Worm (Caenorhabditis elegans) whole organism, L4 larva: ENCODE measurements around the gene T19C3.2.

ENCODE experiments used
- D1046.2 ChIP-seq: fragments of 200-800 bp; sonication (Bioruptor generic); IDR thresholded peaks from 2 replicates; pipeline ENCODE4 v1.3.6; 2022; ENCODE audit warnings: missing genetic modification characterization, missing compliant biosample characterization
- F26F4.8 ChIP-seq: fragments of 200-800 bp; sonication (Bioruptor generic); conservative IDR thresholded peaks from 2 replicates; pipeline ENCODE4 v1.3.6; 2022; ENCODE audit warnings: missing genetic modification characterization, missing compliant biosample characterization
- F44E2.7 ChIP-seq: fragments of 200-800 bp; sonication (Bioruptor generic); IDR thresholded peaks from 2 replicates; pipeline ENCODE4 v2.1.2; 2022; ENCODE audit warnings: missing genetic modification characterization, missing compliant biosample characterization
- Y5F2A.4 ChIP-seq: fragments of 200-800 bp; sonication (Bioruptor generic); optimal IDR thresholded peaks from 2 replicates; lab custom pipeline; 2018; ENCODE audit warnings: mild to moderate bottlenecking, missing genetic modification characterization, missing compliant biosample characterization
- ZK337.2 ChIP-seq: fragments of 200-800 bp; sonication (Bioruptor generic); IDR thresholded peaks from 2 replicates; pipeline ENCODE4 v1.3.6; 2022; ENCODE audit warnings: missing genetic modification reagents, missing genetic modification characterization, missing compliant biosample characterization
- aha-1 ChIP-seq: fragments of 150-350 bp; peaks from one replicate; lab custom pipeline; 2014; ENCODE audit warnings: missing biosample characterization, missing genetic modification characterization
- aly-2 ChIP-seq: sonication (generic microtip); optimal IDR thresholded peaks from 2 replicates; lab custom pipeline; 2018; ENCODE audit warnings: missing biosample characterization, missing genetic modification characterization
- ama-1 ChIP-seq: fragments of 150-350 bp; optimal IDR thresholded peaks from 2 replicates; lab custom pipeline; 2014; ENCODE audit warnings: inconsistent platforms, mixed read lengths
- attf-4 ChIP-seq: sonication (generic microtip); optimal IDR thresholded peaks from 3 replicates; lab custom pipeline; 2017; ENCODE audit warnings: missing biosample characterization, missing genetic modification characterization
- ceh-20 ChIP-seq: fragments of 200-800 bp; sonication (Bioruptor generic); IDR thresholded peaks from 2 replicates; pipeline ENCODE4 v1.3.6; 2022; ENCODE audit warnings: missing genetic modification reagents, missing genetic modification characterization, missing compliant biosample characterization
- ceh-28 ChIP-seq: fragments of 150-350 bp; optimal IDR thresholded peaks from 2 replicates; lab custom pipeline; 2014; ENCODE audit warnings: missing biosample characterization, missing genetic modification reagents, missing genetic modification characterization
- daf-12 ChIP-seq: fragments of 150-350 bp; optimal IDR thresholded peaks from 2 replicates; lab custom pipeline; 2014; ENCODE audit warnings: missing biosample characterization, missing genetic modification reagents, missing genetic modification characterization
- daf-16 ChIP-seq, 3 experiments: sonication (generic microtip); optimal IDR thresholded peaks; 2 replicates each; lab custom pipeline; 2016 to 2017; ENCODE audit warnings: missing genetic modification characterization in 3 of 3, missing genetic modification reagents in 3 of 3, mild to moderate bottlenecking in 2 of 3, missing compliant biosample characterization in 2 of 3, missing biosample characterization in 1 of 3, moderate library complexity in 1 of 3
- dmd-6 ChIP-seq: fragments of 200-800 bp; sonication (Bioruptor generic); IDR thresholded peaks from 2 replicates; pipeline ENCODE4 v1.3.6; 2022; ENCODE audit warnings: missing genetic modification reagents, missing genetic modification characterization, missing compliant biosample characterization
- dve-1 ChIP-seq: sonication (generic microtip); optimal IDR thresholded peaks from 2 replicates; lab custom pipeline; 2017; ENCODE audit warnings: antibody characterized with exemption, mild to moderate bottlenecking, missing genetic modification characterization, missing compliant biosample characterization; ENCODE audit not compliant: insufficient read depth
- fos-1 ChIP-seq: fragments of 150-350 bp; optimal IDR thresholded peaks from 2 replicates; lab custom pipeline; 2014; ENCODE audit warnings: missing biosample characterization, missing genetic modification characterization
- hlh-11 ChIP-seq: fragments of 200-800 bp; sonication (Bioruptor generic); optimal IDR thresholded peaks from 2 replicates; lab custom pipeline; 2018; ENCODE audit warnings: mild to moderate bottlenecking, missing genetic modification characterization, missing compliant biosample characterization
- jun-1 ChIP-seq: fragments of 150-350 bp; optimal IDR thresholded peaks from 2 replicates; lab custom pipeline; 2014; ENCODE audit warnings: missing biosample characterization, missing genetic modification reagents, missing genetic modification characterization
- lin-13 ChIP-seq: fragments of 150-350 bp; optimal IDR thresholded peaks from 2 replicates; lab custom pipeline; 2014; ENCODE audit warnings: missing biosample characterization, missing genetic modification reagents, missing genetic modification characterization
- lin-39 ChIP-seq: fragments of 150-350 bp; optimal IDR thresholded peaks from 2 replicates; lab custom pipeline; 2014; ENCODE audit warnings: missing biosample characterization, missing genetic modification reagents, missing genetic modification characterization
- lsy-2 ChIP-seq, 2 experiments: fragments of 150-350 bp in 1 of 2; sonication (generic microtip) in 1 of 2; optimal IDR thresholded peaks; 2 replicates each; lab custom pipeline; 2014 to 2017; ENCODE audit warnings: missing biosample characterization in 2 of 2, missing genetic modification characterization in 2 of 2
- madf-5 ChIP-seq, 2 experiments: fragments of 200-800 bp; sonication (Bioruptor generic); IDR thresholded peaks; 2 replicates each; pipeline ENCODE4 v1.3.6; 2022; ENCODE audit warnings: missing compliant biosample characterization in 2 of 2, missing genetic modification characterization in 2 of 2
- madf-9 ChIP-seq: fragments of 200-800 bp; sonication (Bioruptor generic); conservative IDR thresholded peaks from 2 replicates; pipeline ENCODE4 v1.3.6; 2022; ENCODE audit warnings: missing genetic modification reagents, missing genetic modification characterization, missing compliant biosample characterization
- mep-1 ChIP-seq: fragments of 150-350 bp; sonication (generic microtip); optimal IDR thresholded peaks from 3 replicates; lab custom pipeline; 2014; ENCODE audit warnings: missing biosample characterization, missing genetic modification characterization
- mxl-2 ChIP-seq: fragments of 200-800 bp; sonication (Bioruptor generic); conservative IDR thresholded peaks from 2 replicates; pipeline ENCODE4 v1.3.6; 2022; ENCODE audit warnings: missing genetic modification reagents, missing genetic modification characterization, missing compliant biosample characterization
- mxl-3 ChIP-seq: fragments of 200-800 bp; sonication (Bioruptor generic); optimal IDR thresholded peaks from 2 replicates; lab custom pipeline; 2018; ENCODE audit warnings: mild to moderate bottlenecking, missing genetic modification characterization, missing compliant biosample characterization
- nhr-10 ChIP-seq: fragments of 150-350 bp; optimal IDR thresholded peaks from 2 replicates; lab custom pipeline; 2014; ENCODE audit warnings: missing biosample characterization, missing genetic modification characterization
- nhr-102 ChIP-seq: sonication (generic microtip); optimal IDR thresholded peaks from 2 replicates; lab custom pipeline; 2016; ENCODE audit warnings: mild to moderate bottlenecking, missing genetic modification characterization, moderate library complexity, missing compliant biosample characterization
- nhr-11 ChIP-seq: fragments of 150-350 bp; optimal IDR thresholded peaks from 2 replicates; lab custom pipeline; 2014; ENCODE audit warnings: missing biosample characterization, missing genetic modification characterization
- nhr-111 ChIP-seq: fragments of 200-800 bp; sonication (Bioruptor generic); optimal IDR thresholded peaks from 2 replicates; lab custom pipeline; 2018; ENCODE audit warnings: mild to moderate bottlenecking, missing genetic modification characterization, missing compliant biosample characterization
- nhr-28 ChIP-seq: fragments of 150-350 bp; optimal IDR thresholded peaks from 2 replicates; lab custom pipeline; 2014; ENCODE audit warnings: missing biosample characterization, missing genetic modification characterization
- nhr-48 ChIP-seq: sonication (generic microtip); optimal IDR thresholded peaks from 2 replicates; lab custom pipeline; 2016; ENCODE audit warnings: mild to moderate bottlenecking, missing genetic modification characterization, missing compliant biosample characterization
- nhr-6 ChIP-seq: fragments of 150-350 bp; optimal IDR thresholded peaks from 2 replicates; lab custom pipeline; 2014; ENCODE audit warnings: missing biosample characterization, missing genetic modification characterization
- pha-4 ChIP-seq, 2 experiments: fragments of 150-350 bp in 1 of 2; fragments of 200-800 bp in 1 of 2; sonication (Bioruptor generic) in 1 of 2; IDR thresholded peaks in 1 of 2; optimal IDR thresholded peaks in 1 of 2; 2 replicates each; pipeline versions ENCODE4 v1.3.6 to Lab custom; 2014 to 2022; ENCODE audit warnings: missing genetic modification characterization in 2 of 2, missing genetic modification reagents in 2 of 2, missing biosample characterization in 1 of 2, missing compliant biosample characterization in 1 of 2
- php-3 ChIP-seq: fragments of 200-800 bp; sonication (Bioruptor generic); IDR thresholded peaks from 2 replicates; pipeline ENCODE4 v1.3.6; 2022; ENCODE audit warnings: missing genetic modification reagents, missing genetic modification characterization, missing compliant biosample characterization
- pqm-1 ChIP-seq: sonication (generic microtip); optimal IDR thresholded peaks from 2 replicates; lab custom pipeline; 2017; ENCODE audit warnings: missing biosample characterization, missing genetic modification characterization
- saeg-2 ChIP-seq: fragments of 200-800 bp; sonication (Bioruptor generic); IDR thresholded peaks from 2 replicates; pipeline ENCODE4 v1.3.6; 2022; ENCODE audit warnings: missing genetic modification reagents, missing genetic modification characterization, missing compliant biosample characterization
- set-16 ChIP-seq: fragments of 200-800 bp; sonication (Bioruptor generic); IDR thresholded peaks from 2 replicates; pipeline ENCODE4 v1.3.6; 2022; ENCODE audit warnings: missing genetic modification reagents, missing genetic modification characterization, missing compliant biosample characterization
- skn-1 ChIP-seq: fragments of 150-350 bp; optimal IDR thresholded peaks from 2 replicates; lab custom pipeline; 2014; ENCODE audit warnings: missing biosample characterization, missing genetic modification characterization
- spr-1 ChIP-seq: sonication (generic microtip); optimal IDR thresholded peaks from 2 replicates; lab custom pipeline; 2016; ENCODE audit warnings: mild to moderate bottlenecking, missing genetic modification characterization, missing compliant biosample characterization
- spr-3 ChIP-seq: fragments of 200-800 bp; sonication (Bioruptor generic); optimal IDR thresholded peaks from 2 replicates; lab custom pipeline; 2018; ENCODE audit warnings: mild to moderate bottlenecking, missing genetic modification characterization, missing compliant biosample characterization
- tag-97 ChIP-seq: fragments of 200-800 bp; sonication (Bioruptor generic); IDR thresholded peaks from 2 replicates; pipeline ENCODE4 v1.3.6; 2022; ENCODE audit warnings: missing genetic modification characterization, missing compliant biosample characterization
- tra-1 ChIP-seq: fragments of 200-800 bp; sonication (Bioruptor generic); IDR thresholded peaks from 2 replicates; pipeline ENCODE4 v1.3.6; 2022; ENCODE audit warnings: missing genetic modification reagents, missing genetic modification characterization, missing compliant biosample characterization
- unc-62 ChIP-seq, 3 experiments: fragments of 150-350 bp in 1 of 3; sonication (generic microtip); optimal IDR thresholded peaks in 2 of 3; peaks in 1 of 3; 1 replicate in 1 of 3; 2 replicates in 2 of 3; lab custom pipeline; 2014 to 2017; ENCODE audit warnings: missing biosample characterization in 3 of 3, missing genetic modification characterization in 3 of 3, missing genetic modification reagents in 3 of 3, missing genotype in 1 of 3
- zag-1 ChIP-seq: fragments of 150-350 bp; optimal IDR thresholded peaks from 2 replicates; lab custom pipeline; 2014; ENCODE audit warnings: missing biosample characterization, missing genetic modification characterization
- zip-11 ChIP-seq: fragments of 200-800 bp; sonication (Bioruptor generic); IDR thresholded peaks from 2 replicates; pipeline ENCODE4 v1.3.6; 2022; ENCODE audit warnings: missing genetic modification characterization, missing compliant biosample characterization
- ztf-11 ChIP-seq: fragments of 150-350 bp; optimal IDR thresholded peaks from 2 replicates; lab custom pipeline; 2014; ENCODE audit warnings: missing biosample characterization, missing genetic modification characterization

T19C3.2 gene

DNA sequence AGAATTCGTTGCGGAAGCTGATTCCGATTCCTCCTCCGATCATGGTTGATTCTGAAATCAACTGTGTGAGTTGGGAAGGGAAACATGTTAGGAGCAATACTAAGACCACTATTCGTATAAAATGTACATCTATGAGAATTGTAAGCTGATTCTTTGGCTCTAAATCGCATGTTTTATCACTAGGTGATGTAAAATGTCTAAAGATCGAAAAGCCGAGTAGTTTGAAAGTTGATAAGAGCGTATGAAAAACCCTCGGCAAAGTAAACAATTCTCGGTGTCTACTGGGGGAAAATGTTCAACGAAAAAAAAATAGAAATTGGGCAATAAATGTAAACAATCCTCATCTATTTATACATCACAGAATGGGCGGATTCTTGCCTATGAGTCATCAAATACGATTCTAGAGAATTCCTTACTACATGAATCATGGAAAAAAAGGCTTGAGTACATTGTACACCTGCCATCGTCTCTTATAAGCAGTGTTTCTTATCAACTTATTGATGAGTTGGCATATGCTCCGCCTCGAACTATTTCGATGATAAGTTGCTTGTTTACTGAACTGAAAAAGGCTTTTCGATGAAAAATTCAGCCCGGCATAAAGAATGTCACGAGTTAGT is 16.9 kb downstream of the T19C3.2 start, which contains the start of gene lec-6 (continued):
- TF ChIP-seq fos-1 (tag; lab: Kevin White, UChicago) (peak; percentile 69), pha-4 (GFP tag; IDR thresholded peaks at IDR 0.05; lab: Robert Waterston, UW) (peak; percentile 59), pha-4 (tag; optimal IDR thresholded peaks at IDR 0.05; lab: Kevin White, UChicago) (peak; percentile 79), lsy-2 (tag; optimal IDR thresholded peaks at IDR 0.05; lab: Kevin White, UChicago) (peak in 1 of 2 experiments; percentile 56), php-3 (GFP tag; lab: Robert Waterston, UW) (peak; percentile 89), jun-1 (tag; lab: Kevin White, UChicago) (peak; percentile 22), ceh-20 (GFP tag; lab: Robert Waterston, UW) (no peak), lin-13 (GFP tag; lab: Kevin White, UChicago) (peak; percentile 6), daf-16 (GFP tag; optimal IDR thresholded peaks at IDR 0.05; lab: Kevin White, UChicago) (peak in 1 of 2 experiments; percentile 96), daf-16 (tag; optimal IDR thresholded peaks at IDR 0.05; lab: Kevin White, UChicago) (peak; percentile 100), madf-5 (GFP tag; IDR thresholded peaks at IDR 0.05; lab: Robert Waterston, UW) (no peak), mxl-3 (GFP tag; lab: Kevin White, UChicago) (peak; percentile 22), dmd-6 (GFP tag; lab: Robert Waterston, UW) (peak; percentile 88), ceh-28 (no peak), nhr-102 (tag; lab: Kevin White, UChicago) (peak; percentile 69), nhr-48 (tag; lab: Kevin White, UChicago) (peak; percentile 90), tag-97 (GFP tag; lab: Robert Waterston, UW) (no peak)

DNA sequence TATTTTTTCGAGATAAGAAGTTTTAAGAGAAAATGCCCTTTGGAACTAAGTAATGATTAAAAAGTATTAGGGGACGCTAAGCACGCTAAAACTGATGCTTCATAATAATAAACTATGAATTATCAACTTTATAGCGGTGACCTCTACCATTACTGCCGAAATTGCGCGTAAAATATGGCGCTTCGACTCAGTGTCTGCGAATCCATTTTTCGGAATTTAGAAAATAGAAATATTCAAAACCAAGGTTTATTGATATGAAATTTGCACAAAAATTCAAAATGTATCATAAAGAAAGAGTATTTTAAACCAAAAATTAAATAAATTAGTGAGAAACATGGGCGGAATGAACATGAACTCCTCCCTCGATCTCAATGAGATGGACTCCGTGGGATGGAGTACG is 18.1 kb downstream of the T19C3.2 start:
- TF ChIP-seq spr-3, result no peak
- no peak for TF ChIP-seq unc-62 (GFP tag; optimal IDR thresholded peaks at IDR 0.05 in 1 of 2; lab: Kevin White, UChicago)
- TF ChIP-seq unc-62 (tag; optimal IDR thresholded peaks at IDR 0.05; lab: Kevin White, UChicago), result no peak
- TF ChIP-seq mep-1 (tag; lab: Kevin White, UChicago), result no peak
- no peak for TF ChIP-seq nhr-28
- peak; percentile 23 for TF ChIP-seq aha-1 (tag; lab: Kevin White, UChicago)
- TF ChIP-seq lin-13 (GFP tag; lab: Kevin White, UChicago), result no peak
- TF ChIP-seq F26F4.8 (GFP tag; lab: Robert Waterston, UW), result no peak
- TF ChIP-seq zag-1 (tag; lab: Kevin White, UChicago), result no peak
- TF ChIP-seq nhr-102 (tag; lab: Kevin White, UChicago), result peak; percentile 23
- no peak for TF ChIP-seq aly-2 (tag; lab: Kevin White, UChicago)
- peak; percentile 1 for TF ChIP-seq nhr-10 (tag; lab: Kevin White, UChicago)
- no peak for TF ChIP-seq daf-16 (GFP tag; optimal IDR thresholded peaks at IDR 0.05; lab: Kevin White, UChicago)
- TF ChIP-seq daf-16 (tag; optimal IDR thresholded peaks at IDR 0.05; lab: Kevin White, UChicago), result peak; percentile 72
- no peak for TF ChIP-seq mxl-2 (GFP tag; lab: Robert Waterston, UW)
- TF ChIP-seq dve-1 (tag; lab: Kevin White, UChicago), result peak; percentile 70
- TF ChIP-seq pqm-1 (tag; lab: Kevin White, UChicago), result no peak
- TF ChIP-seq ztf-11 (tag; lab: Kevin White, UChicago), result no peak
- peak; percentile 18 for TF ChIP-seq hlh-11 (tag; lab: Kevin White, UChicago)
- no peak for TF ChIP-seq D1046.2 (GFP tag; lab: Robert Waterston, UW)
- TF ChIP-seq pha-4 (GFP tag; IDR thresholded peaks at IDR 0.05; lab: Robert Waterston, UW), result 0 out of 2 replicates have a peak, but pooled peaks have one; percentile 35
- no peak for TF ChIP-seq pha-4 (tag; optimal IDR thresholded peaks at IDR 0.05; lab: Kevin White, UChicago)
- TF ChIP-seq saeg-2 (GFP tag; lab: Robert Waterston, UW), result no peak
- TF ChIP-seq zip-11 (GFP tag; lab: Robert Waterston, UW), result no peak
- no peak for TF ChIP-seq tra-1 (GFP tag; lab: Robert Waterston, UW)
- TF ChIP-seq lin-39 (tag; lab: Kevin White, UChicago), result no peak
- TF ChIP-seq ZK337.2, result no peak
- no peak for TF ChIP-seq Y5F2A.4 (GFP tag; lab: Kevin White, UChicago)
- TF ChIP-seq nhr-6 (tag; lab: Kevin White, UChicago), result no peak
- TF ChIP-seq set-16 (GFP tag; lab: Robert Waterston, UW), result no peak
- TF ChIP-seq daf-12, result no peak
- TF ChIP-seq mxl-3 (GFP tag; lab: Kevin White, UChicago), result no peak
- TF ChIP-seq fos-1 (tag; lab: Kevin White, UChicago), result no peak
- no peak for TF ChIP-seq spr-1 (tag; lab: Kevin White, UChicago)
- no peak for TF ChIP-seq nhr-11 (tag; lab: Kevin White, UChicago)
- no peak for TF ChIP-seq madf-9 (GFP tag; lab: Robert Waterston, UW)
- TF ChIP-seq nhr-111, result no peak
- no peak for TF ChIP-seq tag-97 (GFP tag; lab: Robert Waterston, UW)
- no peak for TF ChIP-seq F44E2.7
- TF ChIP-seq attf-4 (tag; lab: Kevin White, UChicago), result no peak
- no peak for TF ChIP-seq ama-1 (lab: Kevin White, UChicago)
- TF ChIP-seq skn-1 (tag; lab: Kevin White, UChicago), result no peak
